Worm (Caenorhabditis elegans) whole organism, L2 larva: ENCODE results near the gene zig-3.

Experiments
- F13H6.1 ChIP-seq: sonication (generic microtip); optimal IDR thresholded peaks from 2 replicates; lab custom pipeline; 2016; ENCODE audit warnings: missing genetic modification characterization, missing compliant biosample characterization
- R02D3.7 ChIP-seq: fragments of 150-350 bp; optimal IDR thresholded peaks from 2 replicates; lab custom pipeline; 2014; ENCODE audit warnings: missing biosample characterization, missing genetic modification characterization
- Y55F3AM.14 ChIP-seq: fragments of 200-800 bp; sonication (Bioruptor generic); optimal IDR thresholded peaks from 2 replicates; lab custom pipeline; 2018; ENCODE audit warnings: mild to moderate bottlenecking, missing genetic modification characterization, missing compliant biosample characterization
- ZK546.5 ChIP-seq: sonication (generic microtip); optimal IDR thresholded peaks from 2 replicates; lab custom pipeline; 2017; ENCODE audit warnings: missing biosample characterization, missing genetic modification characterization
- alr-1 ChIP-seq: fragments of 150-350 bp; optimal IDR thresholded peaks from 2 replicates; lab custom pipeline; 2014; ENCODE audit warnings: missing biosample characterization, missing genetic modification characterization
- aly-2 ChIP-seq: fragments of 150-350 bp; optimal IDR thresholded peaks from 2 replicates; lab custom pipeline; 2014; ENCODE audit warnings: missing biosample characterization, missing genetic modification characterization
- ceh-16 ChIP-seq: fragments of 150-350 bp; optimal IDR thresholded peaks from 2 replicates; lab custom pipeline; 2014; ENCODE audit warnings: missing biosample characterization, missing genetic modification characterization
- ceh-82 ChIP-seq: fragments of 150-350 bp; optimal IDR thresholded peaks from 2 replicates; lab custom pipeline; 2014; ENCODE audit warnings: missing biosample characterization, missing genetic modification characterization
- crh-2 ChIP-seq: sonication (generic microtip); optimal IDR thresholded peaks from 2 replicates; lab custom pipeline; 2017; ENCODE audit warnings: missing biosample characterization, missing genetic modification characterization
- dmd-4 ChIP-seq: sonication (generic microtip); optimal IDR thresholded peaks from 2 replicates; lab custom pipeline; 2017; ENCODE audit warnings: missing biosample characterization, missing genetic modification characterization
- elt-1 ChIP-seq: fragments of 150-350 bp; optimal IDR thresholded peaks from 2 replicates; lab custom pipeline; 2014; ENCODE audit warnings: missing biosample characterization, missing genetic modification characterization
- elt-3 ChIP-seq: sonication (generic microtip); optimal IDR thresholded peaks from 2 replicates; lab custom pipeline; 2017; ENCODE audit warnings: missing biosample characterization, missing genetic modification characterization
- fos-1 ChIP-seq: fragments of 150-350 bp; optimal IDR thresholded peaks from 2 replicates; lab custom pipeline; 2014; ENCODE audit warnings: missing biosample characterization, missing genetic modification characterization
- lin-11 ChIP-seq: fragments of 150-350 bp; sonication (generic microtip); optimal IDR thresholded peaks from 2 replicates; lab custom pipeline; 2014; ENCODE audit warnings: missing biosample characterization, missing genetic modification characterization, inconsistent platforms, mixed read lengths
- lin-13 ChIP-seq: fragments of 150-350 bp; optimal IDR thresholded peaks from 2 replicates; lab custom pipeline; 2014; ENCODE audit warnings: missing biosample characterization, missing genetic modification reagents, missing genetic modification characterization
- lin-39 ChIP-seq: fragments of 150-350 bp; optimal IDR thresholded peaks from 2 replicates; lab custom pipeline; 2014; ENCODE audit warnings: missing biosample characterization, missing genetic modification reagents, missing genetic modification characterization
- lsy-2 ChIP-seq, 2 experiments: fragments of 150-350 bp in 1 of 2; sonication (generic microtip) in 1 of 2; optimal IDR thresholded peaks; 2 replicates each; lab custom pipeline; 2014 to 2017; ENCODE audit warnings: missing biosample characterization in 2 of 2, missing genetic modification characterization in 2 of 2
- mdl-1 ChIP-seq, 2 experiments: fragments of 150-350 bp in 1 of 2; sonication (generic microtip) in 1 of 2; optimal IDR thresholded peaks; 2 replicates each; lab custom pipeline; 2017; ENCODE audit warnings: missing biosample characterization in 2 of 2, missing genetic modification characterization in 2 of 2
- nhr-10 ChIP-seq: sonication (generic microtip); optimal IDR thresholded peaks from 2 replicates; lab custom pipeline; 2017; ENCODE audit warnings: missing biosample characterization, missing genetic modification characterization
- nhr-11 ChIP-seq: fragments of 150-350 bp; optimal IDR thresholded peaks from 2 replicates; lab custom pipeline; 2014; ENCODE audit warnings: missing biosample characterization, missing genetic modification characterization
- nhr-12 ChIP-seq: fragments of 150-350 bp; optimal IDR thresholded peaks from 2 replicates; lab custom pipeline; 2014; ENCODE audit warnings: missing biosample characterization, missing genetic modification characterization
- nhr-129 ChIP-seq: fragments of 150-350 bp; optimal IDR thresholded peaks from 2 replicates; lab custom pipeline; 2014; ENCODE audit warnings: missing biosample characterization, missing genetic modification characterization
- nhr-21 ChIP-seq: fragments of 150-350 bp; optimal IDR thresholded peaks from 2 replicates; lab custom pipeline; 2014; ENCODE audit warnings: missing biosample characterization, missing genetic modification characterization
- nhr-237 ChIP-seq: fragments of 150-350 bp; optimal IDR thresholded peaks from 2 replicates; lab custom pipeline; 2014; ENCODE audit warnings: missing biosample characterization, missing genetic modification characterization
- nhr-25 ChIP-seq: fragments of 150-350 bp; sonication (generic microtip); optimal IDR thresholded peaks from 3 replicates; lab custom pipeline; 2014; ENCODE audit warnings: missing biosample characterization, missing genetic modification characterization
- nhr-6 ChIP-seq: fragments of 150-350 bp; optimal IDR thresholded peaks from 2 replicates; lab custom pipeline; 2014; ENCODE audit warnings: missing biosample characterization, missing genetic modification characterization
- nhr-77 ChIP-seq: fragments of 150-350 bp; optimal IDR thresholded peaks from 2 replicates; lab custom pipeline; 2014; ENCODE audit warnings: missing biosample characterization, missing genetic modification characterization
- peb-1 ChIP-seq: fragments of 150-350 bp; optimal IDR thresholded peaks from 2 replicates; lab custom pipeline; 2014; ENCODE audit warnings: missing biosample characterization, missing genetic modification characterization
- sem-4 ChIP-seq: fragments of 150-350 bp; optimal IDR thresholded peaks from 2 replicates; lab custom pipeline; 2014; ENCODE audit warnings: missing biosample characterization, missing genetic modification reagents, missing genetic modification characterization
- skn-1 ChIP-seq: sonication (generic microtip); optimal IDR thresholded peaks from 2 replicates; lab custom pipeline; 2017; ENCODE audit warnings: missing biosample characterization, missing genetic modification characterization
- sma-3 ChIP-seq: sonication (generic microtip); optimal IDR thresholded peaks from 2 replicates; lab custom pipeline; 2016; ENCODE audit warnings: missing genetic modification reagents, missing genetic modification characterization, missing compliant biosample characterization
- sma-9 ChIP-seq, 2 experiments: fragments of 150-350 bp in 1 of 2; sonication (generic microtip) in 1 of 2; optimal IDR thresholded peaks; 2 replicates each; lab custom pipeline; 2014 to 2016; ENCODE audit warnings: missing genetic modification characterization in 2 of 2, mild to moderate bottlenecking in 1 of 2, missing biosample characterization in 1 of 2, missing compliant biosample characterization in 1 of 2, missing genetic modification reagents in 1 of 2, moderate library complexity in 1 of 2
- snpc-4 ChIP-seq: fragments of 150-350 bp; optimal IDR thresholded peaks from 2 replicates; lab custom pipeline; 2014; ENCODE audit warnings: missing biosample characterization, missing genetic modification characterization
- unc-39 ChIP-seq: fragments of 150-350 bp; optimal IDR thresholded peaks from 2 replicates; lab custom pipeline; 2014; ENCODE audit warnings: missing biosample characterization, missing genetic modification characterization
- unc-55 ChIP-seq: fragments of 150-350 bp; sonication (generic microtip); optimal IDR thresholded peaks from 3 replicates; lab custom pipeline; 2014; ENCODE audit warnings: missing biosample characterization, missing genetic modification reagents, missing genetic modification characterization
- unc-62 ChIP-seq: fragments of 150-350 bp; optimal IDR thresholded peaks from 2 replicates; lab custom pipeline; 2014; ENCODE audit warnings: missing biosample characterization, missing genetic modification reagents, missing genetic modification characterization
- zag-1 ChIP-seq: fragments of 150-350 bp; optimal IDR thresholded peaks from 2 replicates; lab custom pipeline; 2014; ENCODE audit warnings: missing biosample characterization, missing genetic modification characterization
- ztf-1 ChIP-seq: fragments of 200-800 bp; sonication (Bioruptor generic); conservative IDR thresholded peaks from 2 replicates; pipeline ENCODE4 v1.3.6; 2022; ENCODE audit warnings: missing genetic modification characterization, missing compliant biosample characterization
- ztf-11 ChIP-seq: sonication (generic microtip); optimal IDR thresholded peaks from 2 replicates; lab custom pipeline; 2017; ENCODE audit warnings: missing biosample characterization, missing genetic modification characterization
- ztf-4 ChIP-seq: fragments of 150-350 bp; optimal IDR thresholded peaks from 2 replicates; lab custom pipeline; 2014; ENCODE audit warnings: missing biosample characterization, missing genetic modification characterization

The zig-3 gene

DNA sequence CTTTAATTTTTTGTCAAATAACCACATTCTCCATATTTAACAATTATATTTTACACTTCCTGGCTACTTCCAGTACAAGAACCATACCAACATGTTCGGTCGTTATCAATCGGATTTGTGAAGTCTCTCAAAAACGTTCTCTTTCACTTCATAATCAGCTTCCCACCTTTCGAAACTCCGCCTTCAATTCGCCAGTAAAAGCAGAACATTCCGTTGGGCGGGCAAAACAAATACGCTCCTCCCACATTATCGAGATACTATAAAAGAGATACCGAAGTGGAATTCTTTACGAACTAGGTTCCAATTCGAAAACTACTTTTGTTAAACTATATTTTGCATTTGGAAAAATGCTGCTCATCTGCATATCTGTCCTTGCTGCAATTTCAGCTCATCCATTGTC lies at the start of gene zig-3:
TSS of gene zig-3 (plus strand) at position 301 of the 400 bp plus-strand sequence.
- TF ChIP-seq crh-2 (tag; lab: Kevin White, UChicago) (no peak), F13H6.1 (tag; lab: Kevin White, UChicago) (no peak), sma-3 (GFP tag; lab: Kevin White, UChicago) (no peak), unc-39 (no peak), ztf-4 (tag; lab: Kevin White, UChicago) (no peak), snpc-4 (tag; lab: Kevin White, UChicago) (no peak), elt-1 (tag; lab: Kevin White, UChicago) (no peak), ztf-11 (tag; lab: Kevin White, UChicago) (no peak), skn-1 (no peak), mdl-1 (tag; optimal IDR thresholded peaks at IDR 0.05; lab: Kevin White, UChicago) (no peak), nhr-25 (tag; lab: Kevin White, UChicago) (no peak), ceh-16 (no peak), R02D3.7 (tag; lab: Kevin White, UChicago) (no peak), nhr-12 (tag; lab: Kevin White, UChicago) (no peak), nhr-77 (no peak), aly-2 (no peak), sma-9 (GFP tag; optimal IDR thresholded peaks at IDR 0.05; lab: Kevin White, UChicago) (no peak), sma-9 (tag; optimal IDR thresholded peaks at IDR 0.05; lab: Kevin White, UChicago) (no peak), nhr-6 (tag; lab: Kevin White, UChicago) (no peak)

ce11 chrX:7880848-7881247 lies 49.7 kb upstream of the zig-3 start, which contains the start of gene C39D10.8:
Gene C39D10.8 (minus strand): TSS chrX:7880948.
- TF ChIP-seq nhr-129 (tag; lab: Kevin White, UChicago) (no peak), nhr-21 (tag; lab: Kevin White, UChicago) (peak; percentile 6), aly-2 (no peak), sem-4 (tag; lab: Kevin White, UChicago) (no peak), unc-62 (GFP tag; lab: Kevin White, UChicago) (no peak), peb-1 (tag; lab: Kevin White, UChicago) (no peak)

- TF ChIP-seq snpc-4 (tag; lab: Kevin White, UChicago), result no peak
- no peak for TF ChIP-seq nhr-11 (tag; lab: Kevin White, UChicago)
- TF ChIP-seq nhr-10 (tag; lab: Kevin White, UChicago), result no peak
- no peak for TF ChIP-seq lsy-2 (tag; optimal IDR thresholded peaks at IDR 0.05; lab: Kevin White, UChicago)
- TF ChIP-seq lin-11 (tag; lab: Kevin White, UChicago), result no peak
- TF ChIP-seq unc-62 (GFP tag; lab: Kevin White, UChicago), result no peak
- no peak for TF ChIP-seq ZK546.5 (tag; lab: Kevin White, UChicago)
- no peak for TF ChIP-seq ztf-1 (GFP tag; lab: Robert Waterston, UW)
- TF ChIP-seq nhr-12 (tag; lab: Kevin White, UChicago), result no peak
- no peak for TF ChIP-seq lin-13 (GFP tag; lab: Kevin White, UChicago)
- TF ChIP-seq unc-55 (GFP tag; lab: Kevin White, UChicago), result no peak
- TF ChIP-seq skn-1, result no peak
- no peak for TF ChIP-seq sma-3 (GFP tag; lab: Kevin White, UChicago)
- no peak for TF ChIP-seq dmd-4
- TF ChIP-seq nhr-25 (tag; lab: Kevin White, UChicago), result no peak
- no peak for TF ChIP-seq peb-1 (tag; lab: Kevin White, UChicago)
- no peak for TF ChIP-seq Y55F3AM.14
- TF ChIP-seq crh-2 (tag; lab: Kevin White, UChicago), result no peak
- TF ChIP-seq nhr-6 (tag; lab: Kevin White, UChicago), result no peak
- TF ChIP-seq, all 48 proteins: peak for 0
Measured at ce11 chrX:7881307-7881706, 49.2 kb upstream of the zig-3 start.

ce11 chrX:7883994-7884393 lies 46.6 kb upstream of the zig-3 start, which contains the start of gene pcyt-2.2:
Gene pcyt-2.2 (plus strand): TSS chrX:7884294.
- TF ChIP-seq nhr-10 (tag; lab: Kevin White, UChicago) (no peak), nhr-12 (tag; lab: Kevin White, UChicago) (no peak), nhr-11 (tag; lab: Kevin White, UChicago) (no peak), R02D3.7 (tag; lab: Kevin White, UChicago) (no peak), alr-1 (tag; lab: Kevin White, UChicago) (no peak), nhr-237 (no peak), sma-3 (GFP tag; lab: Kevin White, UChicago) (no peak), Y55F3AM.14 (no peak), lin-11 (tag; lab: Kevin White, UChicago) (no peak), lin-39 (tag; lab: Kevin White, UChicago) (no peak), elt-1 (tag; lab: Kevin White, UChicago) (no peak), ceh-82 (no peak), ZK546.5 (tag; lab: Kevin White, UChicago) (no peak), ztf-4 (tag; lab: Kevin White, UChicago) (no peak), elt-3 (tag; lab: Kevin White, UChicago) (no peak), nhr-6 (tag; lab: Kevin White, UChicago) (no peak), fos-1 (no peak), zag-1 (tag; lab: Kevin White, UChicago) (no peak), ceh-16 (no peak)
